Worm (Caenorhabditis elegans) whole organism, L4 larva: ENCODE data around the gene ampd-1.
A peak's percentile ranks its signal among the peaks of the same experiment; 100 is the strongest.

Experiments used
- R02D3.7 ChIP-seq: fragments of 150-350 bp; sonication (generic microtip); optimal IDR thresholded peaks from 3 replicates; lab custom pipeline; 2014; ENCODE audit warnings: missing biosample characterization, missing genetic modification characterization
- Y105C5A.15 ChIP-seq: fragments of 200-800 bp; sonication (Bioruptor generic); IDR thresholded peaks from 2 replicates; pipeline ENCODE4 v1.3.6; 2022; ENCODE audit warnings: missing genetic modification characterization, missing compliant biosample characterization
- Y5F2A.4 ChIP-seq: fragments of 200-800 bp; sonication (Bioruptor generic); optimal IDR thresholded peaks from 2 replicates; lab custom pipeline; 2018; ENCODE audit warnings: mild to moderate bottlenecking, missing genetic modification characterization, missing compliant biosample characterization
- aha-1 ChIP-seq: fragments of 150-350 bp; peaks from one replicate; lab custom pipeline; 2014; ENCODE audit warnings: missing biosample characterization, missing genetic modification characterization
- aly-2 ChIP-seq: sonication (generic microtip); optimal IDR thresholded peaks from 2 replicates; lab custom pipeline; 2018; ENCODE audit warnings: missing biosample characterization, missing genetic modification characterization
- arid-1 ChIP-seq: fragments of 200-800 bp; sonication (Bioruptor generic); conservative IDR thresholded peaks from 2 replicates; pipeline ENCODE4 v1.3.6; 2022; ENCODE audit warnings: missing genetic modification reagents, missing genetic modification characterization, missing compliant biosample characterization
- ceh-32 ChIP-seq: sonication (generic microtip); optimal IDR thresholded peaks from 2 replicates; lab custom pipeline; 2016; ENCODE audit warnings: mild to moderate bottlenecking, missing genetic modification characterization, missing compliant biosample characterization; ENCODE audit not compliant: poor library complexity
- ceh-44 ChIP-seq: fragments of 200-800 bp; sonication (Bioruptor generic); IDR thresholded peaks from 2 replicates; pipeline ENCODE4 v1.3.6; 2022; ENCODE audit warnings: missing genetic modification reagents, missing genetic modification characterization, missing compliant biosample characterization
- cey-2 ChIP-seq: sonication (generic microtip); optimal IDR thresholded peaks from 3 replicates; lab custom pipeline; 2017; ENCODE audit warnings: missing genetic modification characterization, mild to moderate bottlenecking, missing compliant biosample characterization, antibody characterized with exemption, borderline replicate concordance; ENCODE audit not compliant: insufficient read depth
- daf-12 ChIP-seq: fragments of 150-350 bp; optimal IDR thresholded peaks from 2 replicates; lab custom pipeline; 2014; ENCODE audit warnings: missing biosample characterization, missing genetic modification reagents, missing genetic modification characterization
- daf-16 ChIP-seq, 3 experiments: sonication (generic microtip); optimal IDR thresholded peaks; 2 replicates each; lab custom pipeline; 2016 to 2017; ENCODE audit warnings: missing genetic modification characterization in 3 of 3, missing genetic modification reagents in 3 of 3, mild to moderate bottlenecking in 2 of 3, missing compliant biosample characterization in 2 of 3, missing biosample characterization in 1 of 3, moderate library complexity in 1 of 3
- daf-8 ChIP-seq: fragments of 200-800 bp; sonication (Bioruptor generic); IDR thresholded peaks from 2 replicates; pipeline ENCODE4 v1.3.6; 2022; ENCODE audit warnings: missing genetic modification characterization, missing compliant biosample characterization
- dmd-6 ChIP-seq: fragments of 200-800 bp; sonication (Bioruptor generic); IDR thresholded peaks from 2 replicates; pipeline ENCODE4 v1.3.6; 2022; ENCODE audit warnings: missing genetic modification reagents, missing genetic modification characterization, missing compliant biosample characterization
- dmd-8 ChIP-seq: fragments of 200-800 bp; sonication (Bioruptor generic); IDR thresholded peaks from 2 replicates; pipeline ENCODE4 v1.3.6; 2022; ENCODE audit warnings: missing genetic modification characterization, missing compliant biosample characterization
- dmd-9 ChIP-seq: fragments of 200-800 bp; sonication (Bioruptor generic); IDR thresholded peaks from 2 replicates; pipeline ENCODE4 v1.3.6; 2022; ENCODE audit warnings: missing genetic modification reagents, missing genetic modification characterization, missing compliant biosample characterization
- dve-1 ChIP-seq: sonication (generic microtip); optimal IDR thresholded peaks from 2 replicates; lab custom pipeline; 2017; ENCODE audit warnings: antibody characterized with exemption, mild to moderate bottlenecking, missing genetic modification characterization, missing compliant biosample characterization; ENCODE audit not compliant: insufficient read depth
- fkh-10 ChIP-seq: fragments of 150-350 bp; optimal IDR thresholded peaks from 2 replicates; lab custom pipeline; 2014; ENCODE audit warnings: missing biosample characterization, missing genetic modification reagents, missing genetic modification characterization
- fos-1 ChIP-seq: fragments of 150-350 bp; optimal IDR thresholded peaks from 2 replicates; lab custom pipeline; 2014; ENCODE audit warnings: missing biosample characterization, missing genetic modification characterization
- hlh-11 ChIP-seq: fragments of 200-800 bp; sonication (Bioruptor generic); optimal IDR thresholded peaks from 2 replicates; lab custom pipeline; 2018; ENCODE audit warnings: mild to moderate bottlenecking, missing genetic modification characterization, missing compliant biosample characterization
- hlh-30 ChIP-seq: sonication (generic microtip); optimal IDR thresholded peaks from 2 replicates; lab custom pipeline; 2017; ENCODE audit warnings: antibody characterized with exemption, mild to moderate bottlenecking, missing genetic modification characterization, missing compliant biosample characterization; ENCODE audit not compliant: insufficient read depth
- hmg-1.1 ChIP-seq: fragments of 200-800 bp; sonication (Bioruptor generic); IDR thresholded peaks from 2 replicates; pipeline ENCODE4 v1.3.6; 2022; ENCODE audit warnings: missing genetic modification reagents, missing genetic modification characterization, missing compliant biosample characterization
- jun-1 ChIP-seq: fragments of 150-350 bp; optimal IDR thresholded peaks from 2 replicates; lab custom pipeline; 2014; ENCODE audit warnings: missing biosample characterization, missing genetic modification reagents, missing genetic modification characterization
- lin-29 ChIP-seq: fragments of 200-800 bp; sonication (Bioruptor generic); IDR thresholded peaks from 2 replicates; pipeline ENCODE4 v1.3.6; 2022; ENCODE audit warnings: missing genetic modification reagents, missing genetic modification characterization, missing compliant biosample characterization
- lin-38 ChIP-seq: fragments of 200-800 bp; sonication (Bioruptor generic); IDR thresholded peaks from 2 replicates; pipeline ENCODE4 v1.3.6; 2022; ENCODE audit warnings: missing genetic modification reagents, missing genetic modification characterization, missing compliant biosample characterization
- madf-9 ChIP-seq: fragments of 200-800 bp; sonication (Bioruptor generic); conservative IDR thresholded peaks from 2 replicates; pipeline ENCODE4 v1.3.6; 2022; ENCODE audit warnings: missing genetic modification reagents, missing genetic modification characterization, missing compliant biosample characterization
- mdl-1 ChIP-seq, 2 experiments: fragments of 150-350 bp in 1 of 2; sonication (generic microtip) in 1 of 2; optimal IDR thresholded peaks; 2 replicates each; lab custom pipeline; 2014 to 2017; ENCODE audit warnings: missing biosample characterization in 2 of 2, missing genetic modification characterization in 2 of 2
- mes-2 ChIP-seq: sonication (generic microtip); optimal IDR thresholded peaks from 2 replicates; lab custom pipeline; 2016; ENCODE audit warnings: missing genotype, mild to moderate bottlenecking, missing genetic modification characterization, missing compliant biosample characterization; ENCODE audit not compliant: poor library complexity, severe bottlenecking
- mxl-3 ChIP-seq: fragments of 200-800 bp; sonication (Bioruptor generic); optimal IDR thresholded peaks from 2 replicates; lab custom pipeline; 2018; ENCODE audit warnings: mild to moderate bottlenecking, missing genetic modification characterization, missing compliant biosample characterization
- nhr-102 ChIP-seq: sonication (generic microtip); optimal IDR thresholded peaks from 2 replicates; lab custom pipeline; 2016; ENCODE audit warnings: mild to moderate bottlenecking, missing genetic modification characterization, moderate library complexity, missing compliant biosample characterization
- nhr-237 ChIP-seq: sonication (generic microtip); optimal IDR thresholded peaks from 2 replicates; lab custom pipeline; 2017; ENCODE audit warnings: missing biosample characterization, missing genetic modification characterization
- nhr-25 ChIP-seq: sonication (generic microtip); optimal IDR thresholded peaks from 2 replicates; lab custom pipeline; 2017; ENCODE audit warnings: missing genetic modification characterization, mild to moderate bottlenecking, missing compliant biosample characterization, antibody characterized with exemption, moderate library complexity, borderline replicate concordance; ENCODE audit not compliant: insufficient read depth
- nhr-41 ChIP-seq: fragments of 200-800 bp; sonication (Bioruptor generic); IDR thresholded peaks from 2 replicates; pipeline ENCODE4 v1.3.6; 2022; ENCODE audit warnings: missing genetic modification reagents, missing genetic modification characterization, missing compliant biosample characterization
- nhr-48 ChIP-seq: sonication (generic microtip); optimal IDR thresholded peaks from 2 replicates; lab custom pipeline; 2016; ENCODE audit warnings: mild to moderate bottlenecking, missing genetic modification characterization, missing compliant biosample characterization
- nhr-76 ChIP-seq: fragments of 150-350 bp; optimal IDR thresholded peaks from 2 replicates; lab custom pipeline; 2014; ENCODE audit warnings: missing biosample characterization, missing genetic modification characterization
- nhr-77 ChIP-seq: fragments of 150-350 bp; optimal IDR thresholded peaks from 2 replicates; lab custom pipeline; 2014; ENCODE audit warnings: missing biosample characterization, missing genetic modification characterization
- pha-4 ChIP-seq, 2 experiments: fragments of 150-350 bp in 1 of 2; fragments of 200-800 bp in 1 of 2; sonication (Bioruptor generic) in 1 of 2; IDR thresholded peaks in 1 of 2; optimal IDR thresholded peaks in 1 of 2; 2 replicates each; pipeline versions ENCODE4 v1.3.6 to Lab custom; 2014 to 2022; ENCODE audit warnings: missing genetic modification characterization in 2 of 2, missing genetic modification reagents in 2 of 2, missing biosample characterization in 1 of 2, missing compliant biosample characterization in 1 of 2
- php-3 ChIP-seq: fragments of 200-800 bp; sonication (Bioruptor generic); IDR thresholded peaks from 2 replicates; pipeline ENCODE4 v1.3.6; 2022; ENCODE audit warnings: missing genetic modification reagents, missing genetic modification characterization, missing compliant biosample characterization
- pqm-1 ChIP-seq: sonication (generic microtip); optimal IDR thresholded peaks from 2 replicates; lab custom pipeline; 2017; ENCODE audit warnings: missing biosample characterization, missing genetic modification characterization
- snpc-1.2 ChIP-seq: fragments of 200-800 bp; sonication (Bioruptor generic); IDR thresholded peaks from 2 replicates; pipeline ENCODE4 v1.3.6; 2022; ENCODE audit warnings: missing genetic modification reagents, missing genetic modification characterization, missing compliant biosample characterization
- tag-97 ChIP-seq: fragments of 200-800 bp; sonication (Bioruptor generic); IDR thresholded peaks from 2 replicates; pipeline ENCODE4 v1.3.6; 2022; ENCODE audit warnings: missing genetic modification characterization, missing compliant biosample characterization
- unc-130 ChIP-seq: sonication (generic microtip); optimal IDR thresholded peaks from 2 replicates; lab custom pipeline; 2016; ENCODE audit warnings: missing genetic modification reagents, missing genetic modification characterization, missing compliant biosample characterization
- unc-39 ChIP-seq: sonication (generic microtip); optimal IDR thresholded peaks from 2 replicates; lab custom pipeline; 2017; ENCODE audit warnings: missing biosample characterization, missing genetic modification characterization
- zip-2 ChIP-seq: fragments of 150-350 bp; optimal IDR thresholded peaks from 2 replicates; lab custom pipeline; 2014; ENCODE audit warnings: missing biosample characterization, missing genetic modification characterization
- ztf-11 ChIP-seq: fragments of 150-350 bp; optimal IDR thresholded peaks from 2 replicates; lab custom pipeline; 2014; ENCODE audit warnings: missing biosample characterization, missing genetic modification characterization

ampd-1 gene

DNA sequence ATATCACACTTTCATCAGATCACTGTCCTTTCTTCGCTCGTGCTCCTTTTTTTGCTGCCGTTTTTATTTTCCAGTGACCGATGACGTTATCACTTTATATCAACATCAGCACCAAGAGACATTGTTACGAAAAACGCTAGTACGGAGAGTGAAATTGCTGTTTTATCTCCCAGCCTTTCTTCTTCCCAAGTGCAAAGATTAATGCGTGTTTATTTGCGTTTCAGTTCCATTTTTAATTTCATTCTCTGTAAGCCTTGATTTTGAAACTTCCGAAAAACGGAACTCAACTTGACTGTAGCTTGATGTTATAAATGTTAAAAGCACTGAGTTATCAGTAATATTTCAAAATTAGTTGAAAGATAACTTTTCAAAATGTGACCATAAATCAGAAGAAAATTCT is 16.3 kb upstream of the ampd-1 start:
- TF ChIP-seq aha-1 (tag; lab: Kevin White, UChicago) = peak; percentile 70
- no peak for TF ChIP-seq aly-2 (tag; lab: Kevin White, UChicago)
- peak; percentile 42 for TF ChIP-seq dve-1
- peak; percentile 2 for TF ChIP-seq nhr-48 (tag; lab: Kevin White, UChicago)
- TF ChIP-seq ceh-44 = no peak
- TF ChIP-seq php-3 (GFP tag; lab: Robert Waterston, UW) = peak; percentile 73
- TF ChIP-seq zip-2 = no peak
- TF ChIP-seq hlh-11 (tag; lab: Kevin White, UChicago) = peak; percentile 62
- TF ChIP-seq hlh-30 (tag; lab: Kevin White, UChicago) = no peak
- no peak for TF ChIP-seq daf-16 (GFP tag; optimal IDR thresholded peaks at IDR 0.05; lab: Kevin White, UChicago)
- TF ChIP-seq daf-16 (tag; optimal IDR thresholded peaks at IDR 0.05; lab: Kevin White, UChicago) = peak; percentile 69
- peak; percentile 51 for TF ChIP-seq pqm-1 (tag; lab: Kevin White, UChicago)

- TF ChIP-seq lin-29 (GFP tag; lab: Robert Waterston, UW) (no peak), hlh-11 (tag; lab: Kevin White, UChicago) (no peak), daf-12 (tag; lab: Kevin White, UChicago) (no peak), ztf-11 (tag; lab: Kevin White, UChicago) (no peak), dmd-9 (GFP tag; lab: Robert Waterston, UW) (no peak), unc-39 (tag; lab: Kevin White, UChicago) (no peak), dmd-8 (GFP tag; lab: Robert Waterston, UW) (no peak), dve-1 (no peak), snpc-1.2 (GFP tag; lab: Robert Waterston, UW) (no peak), daf-8 (no peak), ceh-32 (tag; lab: Kevin White, UChicago) (no peak), aha-1 (tag; lab: Kevin White, UChicago) (no peak), hmg-1.1 (GFP tag; lab: Robert Waterston, UW) (no peak), nhr-77 (tag; lab: Kevin White, UChicago) (no peak), pha-4 (GFP tag; IDR thresholded peaks at IDR 0.05; lab: Robert Waterston, UW) (no peak), pha-4 (tag; optimal IDR thresholded peaks at IDR 0.05; lab: Kevin White, UChicago) (no peak), nhr-76 (tag; lab: Kevin White, UChicago) (no peak), hlh-30 (tag; lab: Kevin White, UChicago) (no peak), ceh-44 (no peak)
These were observed 15.7 kb upstream of the ampd-1 start, which contains the start of gene crh-2 for ce11 chrII:5187469-5187868. TSS of gene crh-2 (minus strand) at chrII:5187569.

DNA sequence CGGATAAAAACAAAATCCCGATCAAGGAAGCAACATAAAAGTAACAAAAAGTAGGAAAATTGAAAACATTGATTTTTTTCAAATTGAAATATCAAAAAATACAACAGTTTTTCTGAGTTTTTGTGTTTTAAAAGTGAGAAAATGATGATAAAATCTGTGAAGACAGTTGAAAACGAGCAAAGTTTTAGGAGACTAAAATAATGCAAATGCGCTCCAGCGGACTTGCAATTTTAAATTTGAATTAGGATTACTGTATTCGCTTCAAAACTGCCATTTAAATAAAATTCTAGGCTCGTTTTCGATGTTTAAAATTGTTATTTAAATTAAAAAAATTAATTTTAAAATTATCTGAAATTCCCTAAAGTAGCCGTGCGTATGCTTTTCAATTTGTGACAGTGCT is 15.2 kb upstream of the ampd-1 start:
- TF ChIP-seq fos-1 (tag; lab: Kevin White, UChicago) (no peak), lin-38 (GFP tag; lab: Robert Waterston, UW) (peak; percentile 81), mdl-1 (tag; optimal IDR thresholded peaks at IDR 0.05; lab: Kevin White, UChicago) (no peak), aha-1 (tag; lab: Kevin White, UChicago) (peak; percentile 37)

DNA sequence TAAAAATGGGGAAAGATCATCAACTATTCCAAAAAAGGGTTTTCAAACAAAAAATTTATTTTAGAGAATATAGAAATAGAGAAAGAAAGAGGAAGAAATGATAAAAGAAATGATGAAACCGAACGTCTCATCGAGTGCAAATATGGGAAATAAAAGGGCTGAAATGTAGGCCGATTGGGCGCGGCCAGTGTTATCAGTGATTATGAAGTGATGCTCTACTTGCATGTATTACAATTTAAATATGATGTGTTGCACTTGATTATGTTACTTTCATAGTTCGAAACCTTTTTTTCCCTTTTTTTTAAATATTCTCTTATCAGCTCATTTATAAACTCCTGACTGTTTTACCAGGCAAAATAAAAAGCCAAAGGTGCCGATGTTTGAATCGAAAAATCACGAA is 11.4 kb upstream of the ampd-1 start:
- TF ChIP-seq nhr-41 (GFP tag; lab: Robert Waterston, UW) (no peak), tag-97 (GFP tag; lab: Robert Waterston, UW) (no peak), nhr-25 (no peak), Y105C5A.15 (GFP tag; lab: Robert Waterston, UW) (no peak), cey-2 (tag; lab: Kevin White, UChicago) (no peak), unc-130 (GFP tag; lab: Kevin White, UChicago) (no peak), dve-1 (peak; percentile 74), nhr-76 (tag; lab: Kevin White, UChicago) (no peak), arid-1 (GFP tag; lab: Robert Waterston, UW) (no peak), Y5F2A.4 (GFP tag; lab: Kevin White, UChicago) (no peak), mxl-3 (no peak), jun-1 (peak; percentile 18), R02D3.7 (tag; lab: Kevin White, UChicago) (no peak), dmd-6 (GFP tag; lab: Robert Waterston, UW) (peak; percentile 65), madf-9 (GFP tag; lab: Robert Waterston, UW) (no peak), nhr-237 (tag; lab: Kevin White, UChicago) (no peak), fkh-10 (no peak), mes-2 (tag; lab: Kevin White, UChicago) (no peak), nhr-102 (no peak)
